Worm (Caenorhabditis elegans): ENCODE measurements around the gene srd-13.

ce11 chrIV:5587964-5588860, 47.2 kb downstream of the srd-13 start:
- TF ChIP-seq nhr-11 (tag; optimal IDR thresholded peaks at IDR 0.05) = no peak
- no peak for TF ChIP-seq pha-4 (tag; optimal IDR thresholded peaks at IDR 0.05)
- TF ChIP-seq rnt-1 (tag; optimal IDR thresholded peaks at IDR 0.05) = no peak
- TF ChIP-seq unc-42 (tag; optimal IDR thresholded peaks at IDR 0.05) = no peak
- TF ChIP-seq elt-4 (tag; optimal IDR thresholded peaks at IDR 0.05) = no peak
- TF ChIP-seq che-1 (tag; optimal IDR thresholded peaks at IDR 0.05) = no peak
- TF ChIP-seq tbx-2 (tag; optimal IDR thresholded peaks at IDR 0.05) = no peak
- TF ChIP-seq ttx-3 (tag; optimal IDR thresholded peaks at IDR 0.05) = no peak
- TF ChIP-seq unc-86 (tag; optimal IDR thresholded peaks at IDR 0.05) = no peak
- TF ChIP-seq ceh-30 (tag; optimal IDR thresholded peaks at IDR 0.05) = no peak

All from whole organism, late embryonic.